Worm (Caenorhabditis elegans) whole organism, young adult: ENCODE results near the gene T20B12.5.
A peak's percentile ranks its signal among the peaks of the same experiment; 100 is the strongest.

Experiments used
- B0019.2 ChIP-seq: fragments of 200-800 bp; sonication (Bioruptor generic); conservative IDR thresholded peaks from 2 replicates; pipeline ENCODE4 v1.3.6; 2022; ENCODE audit warnings: missing genetic modification reagents, missing genetic modification characterization, missing compliant biosample characterization
- B0035.1 ChIP-seq: sonication (generic microtip); optimal IDR thresholded peaks from 2 replicates; lab custom pipeline; 2016; ENCODE audit warnings: missing genetic modification characterization, mild to moderate bottlenecking, missing compliant biosample characterization, missing genotype, missing genetic modification reagents
- F37B4.10 ChIP-seq: fragments of 200-800 bp; sonication (Bioruptor generic); IDR thresholded peaks from 2 replicates; pipeline ENCODE4 v1.3.6; 2022; ENCODE audit warnings: missing genetic modification characterization, missing compliant biosample characterization
- F39B2.1 ChIP-seq: fragments of 200-800 bp; sonication (Bioruptor generic); IDR thresholded peaks from 2 replicates; pipeline ENCODE4 v1.3.6; 2022; ENCODE audit warnings: missing genetic modification reagents, missing genetic modification characterization, missing compliant biosample characterization
- F49E8.2 ChIP-seq: sonication (generic microtip); optimal IDR thresholded peaks from 3 replicates; lab custom pipeline; 2017; ENCODE audit warnings: missing genetic modification characterization, mild to moderate bottlenecking, missing compliant biosample characterization, antibody characterized with exemption, moderate library complexity; ENCODE audit not compliant: insufficient read depth
- T26A5.8 ChIP-seq: sonication (generic microtip); optimal IDR thresholded peaks from 2 replicates; lab custom pipeline; 2016; ENCODE audit warnings: missing genetic modification characterization, missing compliant biosample characterization
- Y53G8AR.9 ChIP-seq: fragments of 200-800 bp; sonication (Bioruptor generic); conservative IDR thresholded peaks from 2 replicates; pipeline ENCODE4 v1.3.6; 2022; ENCODE audit warnings: missing genetic modification reagents, missing genetic modification characterization, missing compliant biosample characterization
- atf-7 ChIP-seq: sonication (generic microtip); optimal IDR thresholded peaks from 2 replicates; lab custom pipeline; 2017; ENCODE audit warnings: mild to moderate bottlenecking, missing genetic modification characterization, missing compliant biosample characterization
- athp-1 ChIP-seq: sonication (generic microtip); optimal IDR thresholded peaks from 2 replicates; lab custom pipeline; 2017; ENCODE audit warnings: mild to moderate bottlenecking, missing genetic modification characterization, missing compliant biosample characterization
- attf-3 ChIP-seq: fragments of 200-800 bp; sonication (Bioruptor generic); conservative IDR thresholded peaks from 2 replicates; pipeline ENCODE4 v1.3.6; 2022; ENCODE audit warnings: missing genetic modification reagents, missing genetic modification characterization, missing compliant biosample characterization
- bed-2 ChIP-seq: fragments of 200-800 bp; sonication (Bioruptor generic); IDR thresholded peaks from 2 replicates; pipeline ENCODE4 v1.3.6; 2022; ENCODE audit warnings: missing genetic modification reagents, missing genetic modification characterization, missing compliant biosample characterization
- ccch-3 ChIP-seq: fragments of 200-800 bp; sonication (Bioruptor generic); optimal IDR thresholded peaks from 2 replicates; lab custom pipeline; 2018; ENCODE audit warnings: mild to moderate bottlenecking, missing genetic modification characterization, missing compliant biosample characterization
- cebp-2 ChIP-seq: fragments of 200-800 bp; sonication (Bioruptor generic); IDR thresholded peaks from 2 replicates; pipeline ENCODE4 v1.3.6; 2022; ENCODE audit warnings: missing genetic modification characterization, missing compliant biosample characterization
- ceh-27 ChIP-seq: fragments of 200-800 bp; sonication (Bioruptor generic); optimal IDR thresholded peaks from 2 replicates; lab custom pipeline; 2018; ENCODE audit warnings: mild to moderate bottlenecking, missing genetic modification characterization, moderate library complexity, missing compliant biosample characterization
- ceh-79 ChIP-seq: sonication (generic microtip); optimal IDR thresholded peaks from 2 replicates; lab custom pipeline; 2017; ENCODE audit warnings: mild to moderate bottlenecking, missing genetic modification characterization, missing compliant biosample characterization
- ceh-91 ChIP-seq: fragments of 200-800 bp; sonication (Bioruptor generic); IDR thresholded peaks from 2 replicates; pipeline ENCODE4 v1.3.6; 2022; ENCODE audit warnings: missing genetic modification reagents, missing genetic modification characterization, missing compliant biosample characterization
- die-1 ChIP-seq: sonication (generic microtip); optimal IDR thresholded peaks from 2 replicates; lab custom pipeline; 2016; ENCODE audit warnings: missing genotype, mild to moderate bottlenecking, missing genetic modification characterization, missing compliant biosample characterization
- dox-1 ChIP-seq: fragments of 200-800 bp; sonication (Bioruptor generic); IDR thresholded peaks from 2 replicates; pipeline ENCODE4 v1.3.6; 2022; ENCODE audit warnings: missing genetic modification reagents, missing genetic modification characterization, missing compliant biosample characterization
- dpff-1 ChIP-seq: sonication (generic microtip); optimal IDR thresholded peaks from 2 replicates; lab custom pipeline; 2017; ENCODE audit warnings: mild to moderate bottlenecking, missing genetic modification characterization, missing compliant biosample characterization
- efl-1 ChIP-seq: fragments of 150-350 bp; optimal IDR thresholded peaks from 2 replicates; lab custom pipeline; 2014; ENCODE audit warnings: missing biosample characterization, missing genetic modification reagents, missing genetic modification characterization
- fkh-3 ChIP-seq: sonication (generic microtip); optimal IDR thresholded peaks from 2 replicates; lab custom pipeline; 2016; ENCODE audit warnings: mild to moderate bottlenecking, missing genetic modification characterization, missing compliant biosample characterization
- hlh-26 ChIP-seq: fragments of 200-800 bp; sonication (Bioruptor generic); conservative IDR thresholded peaks from 2 replicates; pipeline ENCODE4 v1.3.6; 2022; ENCODE audit warnings: missing genetic modification reagents, missing genetic modification characterization, missing compliant biosample characterization
- hmg-20 ChIP-seq: fragments of 200-800 bp; sonication (Bioruptor generic); IDR thresholded peaks from 2 replicates; pipeline ENCODE4 v1.3.6; 2022; ENCODE audit warnings: missing genetic modification reagents, missing genetic modification characterization, missing compliant biosample characterization
- let-526 ChIP-seq: fragments of 200-800 bp; sonication (Bioruptor generic); IDR thresholded peaks from 2 replicates; pipeline ENCODE4 v1.3.6; 2022; ENCODE audit warnings: missing genetic modification reagents, missing genetic modification characterization, missing compliant biosample characterization
- let-607 ChIP-seq, 2 experiments: fragments of 200-800 bp in 1 of 2; sonication (Bioruptor generic) in 1 of 2; sonication (generic microtip) in 1 of 2; optimal IDR thresholded peaks; 2 replicates each; lab custom pipeline; 2016 to 2018; ENCODE audit warnings: mild to moderate bottlenecking in 2 of 2, missing compliant biosample characterization in 2 of 2, missing genetic modification characterization in 2 of 2, moderate library complexity in 2 of 2, missing genotype in 1 of 2
- lin-54 ChIP-seq: fragments of 200-800 bp; sonication (Bioruptor generic); optimal IDR thresholded peaks from 2 replicates; lab custom pipeline; 2018; ENCODE audit warnings: mild to moderate bottlenecking, missing genetic modification characterization, missing compliant biosample characterization
- mel-28 ChIP-seq: sonication (generic microtip); optimal IDR thresholded peaks from 2 replicates; lab custom pipeline; 2016; ENCODE audit warnings: borderline replicate concordance, mild to moderate bottlenecking, missing genetic modification characterization, missing compliant biosample characterization
- nfya-1 ChIP-seq: sonication (generic microtip); optimal IDR thresholded peaks from 2 replicates; lab custom pipeline; 2017; ENCODE audit warnings: antibody characterized with exemption, missing compliant biosample characterization, missing genetic modification characterization, borderline replicate concordance; ENCODE audit not compliant: insufficient read depth
- nfyb-1 ChIP-seq: fragments of 200-800 bp; sonication (Bioruptor generic); IDR thresholded peaks from 2 replicates; pipeline ENCODE4 v1.3.6; 2022; ENCODE audit warnings: missing genetic modification reagents, missing genetic modification characterization, missing compliant biosample characterization
- nhr-120 ChIP-seq: fragments of 200-800 bp; sonication (Bioruptor generic); IDR thresholded peaks from 2 replicates; pipeline ENCODE4 v1.3.6; 2022; ENCODE audit warnings: missing genetic modification characterization, missing compliant biosample characterization
- nhr-179 ChIP-seq: sonication (generic microtip); optimal IDR thresholded peaks from 2 replicates; lab custom pipeline; 2016; ENCODE audit warnings: mild to moderate bottlenecking, missing genetic modification characterization, missing compliant biosample characterization
- nhr-80 ChIP-seq: sonication (generic microtip); optimal IDR thresholded peaks from 2 replicates; lab custom pipeline; 2016; ENCODE audit warnings: missing genetic modification characterization, missing compliant biosample characterization
- nhr-90 ChIP-seq: sonication (generic microtip); optimal IDR thresholded peaks from 2 replicates; lab custom pipeline; 2016; ENCODE audit warnings: missing genotype, mild to moderate bottlenecking, missing genetic modification characterization, missing compliant biosample characterization
- pbrm-1 ChIP-seq: fragments of 200-800 bp; sonication (Bioruptor generic); IDR thresholded peaks from 2 replicates; pipeline ENCODE4 v1.3.6; 2022; ENCODE audit warnings: missing genetic modification reagents, missing genetic modification characterization, missing compliant biosample characterization
- rec-8 ChIP-seq, 2 experiments: sonication (generic microtip); optimal IDR thresholded peaks; 2 replicates each; lab custom pipeline; 2016; ENCODE audit warnings: mild to moderate bottlenecking in 2 of 2, missing genetic modification characterization in 2 of 2, missing genetic modification reagents in 2 of 2, missing genotype in 2 of 2, missing biosample characterization in 1 of 2, missing compliant biosample characterization in 1 of 2, moderate library complexity in 1 of 2
- rpc-1 ChIP-seq, 2 experiments: fragments of 150-350 bp in 1 of 2; sonication (generic microtip) in 1 of 2; optimal IDR thresholded peaks; 2 replicates each; lab custom pipeline; 2014 to 2018; ENCODE audit warnings: missing biosample characterization in 1 of 2, missing genetic modification characterization in 1 of 2, missing genetic modification reagents in 1 of 2, missing genotype in 1 of 2
- snpc-1.3 ChIP-seq: sonication (generic microtip); optimal IDR thresholded peaks from 2 replicates; lab custom pipeline; 2017; ENCODE audit warnings: missing genetic modification characterization, mild to moderate bottlenecking, missing compliant biosample characterization, antibody characterized with exemption, moderate library complexity, missing genotype, missing genetic modification reagents; ENCODE audit not compliant: insufficient read depth
- snpc-4 ChIP-seq, 5 experiments: fragments of 150-350 bp in 1 of 5; sonication (generic microtip) in 4 of 5; optimal IDR thresholded peaks; 2 replicates each; lab custom pipeline; 2014 to 2018; ENCODE audit warnings: missing genetic modification characterization in 5 of 5, missing biosample characterization in 3 of 5, antibody characterized with exemption in 2 of 5, mild to moderate bottlenecking in 2 of 5, missing compliant biosample characterization in 2 of 5, missing genotype in 2 of 5, moderate library complexity in 2 of 5, missing genetic modification reagents in 1 of 5
- somi-1 ChIP-seq: fragments of 200-800 bp; sonication (Bioruptor generic); optimal IDR thresholded peaks from 2 replicates; lab custom pipeline; 2018; ENCODE audit warnings: mild to moderate bottlenecking, missing genetic modification characterization, missing compliant biosample characterization
- tbx-9 ChIP-seq: sonication (generic microtip); optimal IDR thresholded peaks from 2 replicates; lab custom pipeline; 2016; ENCODE audit warnings: borderline replicate concordance, missing genetic modification characterization, inconsistent platforms, missing compliant biosample characterization
- unc-62 ChIP-seq: fragments of 150-350 bp; optimal IDR thresholded peaks from 2 replicates; lab custom pipeline; 2014; ENCODE audit warnings: missing biosample characterization, missing genetic modification reagents, missing genetic modification characterization
- xnd-1 ChIP-seq: sonication (generic microtip); optimal IDR thresholded peaks from 2 replicates; lab custom pipeline; 2016; ENCODE audit warnings: missing genotype, missing genetic modification reagents, missing genetic modification characterization, missing compliant biosample characterization
- zfh-2 ChIP-seq: fragments of 200-800 bp; sonication (Bioruptor generic); conservative IDR thresholded peaks from 2 replicates; pipeline ENCODE4 v1.3.6; 2022; ENCODE audit warnings: missing genetic modification reagents, missing genetic modification characterization, missing compliant biosample characterization
- ztf-26 ChIP-seq: sonication (generic microtip); optimal IDR thresholded peaks from 2 replicates; lab custom pipeline; 2017; ENCODE audit warnings: missing genetic modification characterization, missing compliant biosample characterization
- ztf-28 ChIP-seq: fragments of 200-800 bp; sonication (Bioruptor generic); IDR thresholded peaks from 2 replicates; pipeline ENCODE4 v1.3.6; 2022; ENCODE audit warnings: missing genetic modification reagents, missing genetic modification characterization, missing compliant biosample characterization
- ztf-3 ChIP-seq: fragments of 200-800 bp; sonication (Bioruptor generic); optimal IDR thresholded peaks from 2 replicates; lab custom pipeline; 2018; ENCODE audit warnings: mild to moderate bottlenecking, missing genetic modification characterization, missing compliant biosample characterization
- ztf-6 ChIP-seq: fragments of 200-800 bp; sonication (Bioruptor generic); IDR thresholded peaks from 2 replicates; pipeline ENCODE4 v1.3.6; 2022; ENCODE audit warnings: missing genetic modification reagents, missing genetic modification characterization, missing compliant biosample characterization

The T20B12.5 gene

DNA sequence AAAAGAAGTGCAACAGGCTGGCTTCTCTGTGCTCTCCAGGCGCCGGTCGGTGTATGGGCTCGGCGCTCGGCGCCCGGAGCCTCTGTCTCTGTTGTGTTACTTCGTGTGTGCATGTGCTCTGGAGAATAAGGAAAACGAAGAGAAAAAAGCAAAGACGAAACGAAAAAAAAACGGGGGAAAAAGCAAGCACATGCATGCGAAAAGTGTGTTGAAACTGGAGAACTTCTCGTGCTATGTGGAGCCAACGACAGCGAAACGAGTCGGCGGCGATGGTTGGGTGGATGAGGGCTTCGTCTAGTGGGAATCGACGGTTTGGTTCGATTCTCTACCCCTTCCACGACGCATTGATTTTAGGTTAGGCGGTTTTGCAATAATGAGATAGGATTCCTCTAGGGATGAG, 20.4 kb upstream of the T20B12.5 start (continued):
- TF ChIP-seq tbx-9 (tag; lab: Kevin White, UChicago) = no peak
- TF ChIP-seq somi-1 (GFP tag; lab: Kevin White, UChicago) = no peak
- TF ChIP-seq ccch-3 (GFP tag; lab: Kevin White, UChicago) = no peak
- peak; percentile 95 for TF ChIP-seq zfh-2 (GFP tag; lab: Robert Waterston, UW)
- no peak for TF ChIP-seq nfya-1 (tag; lab: Kevin White, UChicago)
- no peak for TF ChIP-seq nhr-179
- TF ChIP-seq xnd-1 (tag; lab: Kevin White, UChicago) = no peak
- TF ChIP-seq attf-3 (GFP tag; lab: Robert Waterston, UW) = no peak
- peak; percentile 58 for TF ChIP-seq rpc-1 (optimal IDR thresholded peaks at IDR 0.05; lab: Kevin White, UChicago)
- TF ChIP-seq rpc-1 (tag; optimal IDR thresholded peaks at IDR 0.05; lab: Kevin White, UChicago) = peak; percentile 53
- TF ChIP-seq F37B4.10 (GFP tag; lab: Robert Waterston, UW) = no peak
- no peak for TF ChIP-seq ceh-91 (GFP tag; lab: Robert Waterston, UW)
- TF ChIP-seq nhr-80 (tag; lab: Kevin White, UChicago) = peak; percentile 77
- TF ChIP-seq rec-8 (tag; optimal IDR thresholded peaks at IDR 0.05; lab: Kevin White, UChicago) = peak in 1 of 2 experiments; percentile 21
- no peak for TF ChIP-seq F39B2.1
- TF ChIP-seq pbrm-1 (GFP tag; lab: Robert Waterston, UW) = no peak
- peak; percentile 73 for TF ChIP-seq dox-1
- no peak for TF ChIP-seq unc-62 (GFP tag; lab: Kevin White, UChicago)
- peak; percentile 35 for TF ChIP-seq die-1 (tag; lab: Kevin White, UChicago)
- TF ChIP-seq B0035.1 (tag; lab: Kevin White, UChicago) = no peak
- TF ChIP-seq T26A5.8 (tag; lab: Kevin White, UChicago) = no peak
- no peak for TF ChIP-seq nhr-120 (GFP tag; lab: Robert Waterston, UW)
- peak; percentile 6 for TF ChIP-seq lin-54 (GFP tag; lab: Kevin White, UChicago)
- TF ChIP-seq snpc-1.3 = no peak
- TF ChIP-seq cebp-2 (GFP tag; lab: Robert Waterston, UW) = no peak
- TF ChIP-seq efl-1 (GFP tag; lab: Kevin White, UChicago) = no peak
- no peak for TF ChIP-seq dpff-1 (tag; lab: Kevin White, UChicago)
- peak; percentile 40 for TF ChIP-seq ztf-26 (tag; lab: Kevin White, UChicago)
- TF ChIP-seq F49E8.2 (tag; lab: Kevin White, UChicago) = no peak
- no peak for TF ChIP-seq hlh-26
- TF ChIP-seq ztf-6 (GFP tag; lab: Robert Waterston, UW) = no peak
- no peak for TF ChIP-seq athp-1
- TF ChIP-seq B0019.2 (GFP tag; lab: Robert Waterston, UW) = no peak
- peak in 1 of 2 experiments; percentile 3 for TF ChIP-seq let-607 (tag; optimal IDR thresholded peaks at IDR 0.05; lab: Kevin White, UChicago)
- no peak; the same call in 1 of the 2 replicates for TF ChIP-seq let-526 (GFP tag; lab: Robert Waterston, UW)
- TF ChIP-seq snpc-4 (GFP tag; optimal IDR thresholded peaks at IDR 0.05; lab: Kevin White, UChicago) = no peak
- peak in 3 of 4 experiments; percentile 69 to 75 (median 72) for TF ChIP-seq snpc-4 (tag; optimal IDR thresholded peaks at IDR 0.05; lab: Kevin White, UChicago)
- TF ChIP-seq ztf-3 (GFP tag; lab: Kevin White, UChicago) = no peak
- no peak for TF ChIP-seq mel-28 (tag; lab: Kevin White, UChicago)
- peak; percentile 18 for TF ChIP-seq fkh-3 (tag; lab: Kevin White, UChicago)
- TF ChIP-seq hmg-20 = no peak
- TF ChIP-seq ztf-28 (GFP tag; lab: Robert Waterston, UW) = no peak
- no peak for TF ChIP-seq Y53G8AR.9 (GFP tag; lab: Robert Waterston, UW)
- peak; percentile 2 for TF ChIP-seq nhr-90
- no peak for TF ChIP-seq ceh-27 (GFP tag; lab: Kevin White, UChicago)
- TF ChIP-seq ceh-79 (tag; lab: Kevin White, UChicago) = no peak
- peak; percentile 39 for TF ChIP-seq atf-7 (tag; lab: Kevin White, UChicago)
- 0 out of 2 replicates have a peak, but pooled peaks have one; percentile 28 for TF ChIP-seq nfyb-1
- TF ChIP-seq bed-2 (GFP tag; lab: Robert Waterston, UW) = no peak
